Worm (Caenorhabditis elegans) whole organism, L2 larva: ENCODE measurements around the gene msd-2.

Experiments used
- ama-1 ChIP-seq: fragments of 150-350 bp; optimal IDR thresholded peaks from 2 replicates; lab custom pipeline; 2018; ENCODE audit warnings: inconsistent platforms
- blmp-1 ChIP-seq: sonication (generic microtip); optimal IDR thresholded peaks from 2 replicates; lab custom pipeline; 2017; ENCODE audit warnings: missing genetic modification characterization, mild to moderate bottlenecking, missing compliant biosample characterization, antibody characterized with exemption, moderate library complexity; ENCODE audit not compliant: insufficient read depth
- ceh-16 ChIP-seq: fragments of 150-350 bp; optimal IDR thresholded peaks from 2 replicates; lab custom pipeline; 2014; ENCODE audit warnings: missing biosample characterization, missing genetic modification characterization
- ceh-82 ChIP-seq: fragments of 150-350 bp; optimal IDR thresholded peaks from 2 replicates; lab custom pipeline; 2014; ENCODE audit warnings: missing biosample characterization, missing genetic modification characterization
- nhr-10 ChIP-seq: sonication (generic microtip); optimal IDR thresholded peaks from 2 replicates; lab custom pipeline; 2017; ENCODE audit warnings: missing biosample characterization, missing genetic modification characterization
- nhr-237 ChIP-seq: fragments of 150-350 bp; optimal IDR thresholded peaks from 2 replicates; lab custom pipeline; 2014; ENCODE audit warnings: missing biosample characterization, missing genetic modification characterization
- nhr-77 ChIP-seq: fragments of 150-350 bp; optimal IDR thresholded peaks from 2 replicates; lab custom pipeline; 2014; ENCODE audit warnings: missing biosample characterization, missing genetic modification characterization
- skn-1 ChIP-seq: sonication (generic microtip); optimal IDR thresholded peaks from 2 replicates; lab custom pipeline; 2017; ENCODE audit warnings: missing biosample characterization, missing genetic modification characterization
- sma-9 ChIP-seq, 2 experiments: fragments of 150-350 bp in 1 of 2; sonication (generic microtip) in 1 of 2; optimal IDR thresholded peaks; 2 replicates each; lab custom pipeline; 2014 to 2016; ENCODE audit warnings: missing genetic modification characterization in 2 of 2, mild to moderate bottlenecking in 1 of 2, missing biosample characterization in 1 of 2, missing compliant biosample characterization in 1 of 2, missing genetic modification reagents in 1 of 2, moderate library complexity in 1 of 2
- snpc-4 ChIP-seq: fragments of 150-350 bp; optimal IDR thresholded peaks from 2 replicates; lab custom pipeline; 2014; ENCODE audit warnings: missing biosample characterization, missing genetic modification characterization
- zag-1 ChIP-seq: fragments of 150-350 bp; optimal IDR thresholded peaks from 2 replicates; lab custom pipeline; 2014; ENCODE audit warnings: missing biosample characterization, missing genetic modification characterization
- ztf-1 ChIP-seq: fragments of 200-800 bp; sonication (Bioruptor generic); conservative IDR thresholded peaks from 2 replicates; pipeline ENCODE4 v1.3.6; 2022; ENCODE audit warnings: missing genetic modification characterization, missing compliant biosample characterization

- no peak for TF ChIP-seq ceh-16
- no peak for TF ChIP-seq ztf-1
- TF ChIP-seq nhr-237 (tag; lab: Kevin White, UChicago), result no peak
- TF ChIP-seq skn-1 (tag; lab: Kevin White, UChicago), result no peak
- no peak for TF ChIP-seq nhr-77 (tag; lab: Kevin White, UChicago)
- no peak for TF ChIP-seq ceh-82 (tag; lab: Kevin White, UChicago)
- peak; percentile 22 for TF ChIP-seq sma-9 (GFP tag; optimal IDR thresholded peaks at IDR 0.05; lab: Kevin White, UChicago)
- no peak for TF ChIP-seq sma-9 (tag; optimal IDR thresholded peaks at IDR 0.05; lab: Kevin White, UChicago)
- no peak for TF ChIP-seq blmp-1 (tag; lab: Kevin White, UChicago)
- no peak for TF ChIP-seq nhr-10
- no peak for TF ChIP-seq zag-1 (tag; lab: Kevin White, UChicago)
- TF ChIP-seq snpc-4 (tag; lab: Kevin White, UChicago), result no peak
- TF ChIP-seq ama-1 (lab: Kevin White, UChicago), result peak; percentile 33
Observed at ce11 chrIV:9998487-9999218, 30.2 kb upstream of the msd-2 start, which contains the start of gene pyp-1.
